Worm (Caenorhabditis elegans) whole organism, L4 larva: ENCODE measurements around the gene R04F11.5.

ENCODE experiments used
- skn-1 ChIP-seq: fragments of 150-350 bp; optimal IDR thresholded peaks from 2 replicates; lab custom pipeline; 2014; ENCODE audit warnings: missing biosample characterization, missing genetic modification characterization
- snpc-4 ChIP-seq: fragments of 150-350 bp; optimal IDR thresholded peaks from 2 replicates; lab custom pipeline; 2014; ENCODE audit warnings: missing biosample characterization, missing genetic modification characterization

DNA sequence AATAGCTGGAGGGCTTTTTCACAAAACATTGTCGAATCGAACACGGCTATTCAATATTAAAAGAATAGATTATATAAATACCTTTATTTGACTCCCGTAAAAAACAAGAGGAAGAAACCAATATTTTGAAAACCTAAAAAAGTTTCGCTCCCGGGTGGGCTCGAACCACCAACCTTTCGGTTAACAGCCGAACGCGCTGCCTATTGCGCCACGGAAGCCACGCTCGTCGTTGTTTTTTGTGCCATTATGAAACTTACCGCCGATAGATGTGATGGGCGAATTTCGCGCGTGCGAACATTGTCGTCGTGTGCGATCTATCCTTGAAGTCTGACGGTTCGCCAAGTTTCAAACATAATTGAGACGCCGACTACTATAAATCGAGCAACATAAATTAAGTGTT lies 14.0 kb upstream of the R04F11.5 start:
- TF ChIP-seq skn-1 (tag; lab: Kevin White, UChicago) (no peak), snpc-4 (tag; lab: Kevin White, UChicago) (no peak)
